Worm (Caenorhabditis elegans) whole organism, early embryonic: ENCODE measurements around the gene nep-12.
"Not testable (repeated sequence)": the region's sequence is repeated elsewhere in the genome, so short reads cannot be mapped to it uniquely, and the experiment has no call there.

ENCODE experiments used
- B0310.2 ChIP-seq: sonication (generic microtip); optimal IDR thresholded peaks from 2 replicates; lab custom pipeline; 2016; ENCODE audit warnings: mild to moderate bottlenecking, missing genetic modification characterization, missing compliant biosample characterization
- aly-1 ChIP-seq: sonication (generic microtip); optimal IDR thresholded peaks from 2 replicates; lab custom pipeline; 2016; ENCODE audit warnings: missing genetic modification characterization, missing compliant biosample characterization
- ama-1 ChIP-seq: fragments of 150-350 bp; optimal IDR thresholded peaks from 2 replicates; lab custom pipeline; 2014
- ceh-36 ChIP-seq: sonication (generic microtip); optimal IDR thresholded peaks from 2 replicates; lab custom pipeline; 2016; ENCODE audit warnings: missing genetic modification characterization, inconsistent platforms, missing compliant biosample characterization
- flt-1 ChIP-seq: fragments of 200-800 bp; sonication (Bioruptor generic); IDR thresholded peaks from 2 replicates; pipeline ENCODE4 v1.3.6; 2022; ENCODE audit warnings: missing genetic modification characterization, missing compliant biosample characterization
- hmbx-1 ChIP-seq: sonication (generic microtip); optimal IDR thresholded peaks from 2 replicates; lab custom pipeline; 2016; ENCODE audit warnings: mild to moderate bottlenecking, missing genetic modification characterization, missing compliant biosample characterization
- hmg-4 ChIP-seq: fragments of 200-800 bp; sonication (Bioruptor generic); optimal IDR thresholded peaks from 2 replicates; lab custom pipeline; 2018; ENCODE audit warnings: mild to moderate bottlenecking, missing genetic modification characterization, missing compliant biosample characterization
- hnd-1 ChIP-seq: sonication (generic microtip); optimal IDR thresholded peaks from 2 replicates; lab custom pipeline; 2016; ENCODE audit warnings: missing genetic modification characterization, missing compliant biosample characterization
- pes-1 ChIP-seq: fragments of 200-800 bp; sonication (Bioruptor generic); IDR thresholded peaks from 2 replicates; pipeline ENCODE4 v1.3.6; 2022; ENCODE audit warnings: missing genetic modification reagents, missing genetic modification characterization, missing compliant biosample characterization
- sea-1 ChIP-seq: fragments of 200-800 bp; sonication (Bioruptor generic); conservative IDR thresholded peaks from 2 replicates; pipeline ENCODE4 v1.3.6; 2022; ENCODE audit warnings: missing genetic modification characterization, missing compliant biosample characterization

DNA sequence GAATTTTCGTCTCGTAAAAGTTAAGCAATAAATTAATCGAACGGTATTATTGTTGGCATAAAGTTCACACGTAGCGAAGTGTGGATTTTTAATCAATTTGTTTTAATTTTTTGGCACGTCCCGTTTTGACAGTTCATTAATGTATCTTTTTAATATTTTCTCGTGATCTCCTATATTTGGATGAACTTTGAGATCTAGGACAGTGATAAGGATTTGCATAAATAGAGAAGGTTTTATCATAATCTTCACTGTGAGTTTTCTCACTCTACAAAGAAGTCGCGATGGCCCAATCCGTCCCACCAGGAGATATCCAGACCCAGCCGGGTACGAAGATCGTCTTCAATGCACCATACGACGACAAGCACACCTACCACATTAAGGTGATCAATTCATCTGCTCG is 40.8 kb upstream of the nep-12 start, which contains the start of the genes C33F10.8 and msp-40:
- TF ChIP-seq hmbx-1; B0310.2 (tag; lab: Kevin White, UChicago); pes-1 (GFP tag; lab: Robert Waterston, UW); sea-1 (GFP tag; lab: Robert Waterston, UW); ama-1 (lab: Kevin White, UChicago); aly-1; flt-1 (GFP tag; lab: Robert Waterston, UW); hnd-1 (tag; lab: Kevin White, UChicago); ceh-36 (tag; lab: Kevin White, UChicago); hmg-4 (GFP tag; lab: Kevin White, UChicago): not testable (repeated sequence)
